Fruit fly (Drosophila melanogaster): Measurements from ENCODE around the gene Tmtc1.

Tmtc1 gene

dm6 chr2L:2765659-2766373, 88.3 kb downstream of the Tmtc1 start, which contains the start of the genes Snx21 and aph-1:
Snx21 (minus strand) TSS chr2L:2765665.
aph-1 (plus strand) TSS chr2L:2766233.
- peak; percentile 91 for TF ChIP-seq Pif1B (GFP tag; optimal IDR thresholded peaks at IDR 0.05)
- 0 out of 2 replicates have a peak, but pooled peaks have one; percentile 48 for TF ChIP-seq CG10348 (GFP tag; IDR thresholded peaks at IDR 0.05)
- TF ChIP-seq CG4496 (GFP tag; IDR thresholded peaks at IDR 0.05): peak; percentile 88
- TF ChIP-seq CG8301 (tag; optimal IDR thresholded peaks at IDR 0.05): peak; percentile 82
- peak; percentile 57 for TF ChIP-seq rn (GFP tag; IDR thresholded peaks at IDR 0.05)
- TF ChIP-seq Snoo (tag; optimal IDR thresholded peaks at IDR 0.05): peak; percentile 87
- peak; percentile 75 for TF ChIP-seq CG34367 (tag; optimal IDR thresholded peaks at IDR 0.05)
- peak; percentile 85 for TF ChIP-seq CG32121 (GFP tag; IDR thresholded peaks at IDR 0.05)
- peak; percentile 87 for TF ChIP-seq CG15710 (tag; optimal IDR thresholded peaks at IDR 0.05)
- TF ChIP-seq CG12605 (GFP tag; IDR thresholded peaks at IDR 0.05): peak; percentile 71
- TF ChIP-seq Ets98B (GFP tag; IDR thresholded peaks at IDR 0.05): peak; percentile 86
- peak; percentile 90 for TF ChIP-seq fd96Ca (GFP tag; IDR thresholded peaks at IDR 0.05)
- peak; percentile 45 for TF ChIP-seq gl (tag; optimal IDR thresholded peaks at IDR 0.05)
- TF ChIP-seq CG9948 (tag; optimal IDR thresholded peaks at IDR 0.05): peak; percentile 86
- no peak for TF ChIP-seq CG13204 (GFP tag; optimal IDR thresholded peaks at IDR 0.05)
- peak; percentile 10 for TF ChIP-seq EcR (GFP tag; optimal IDR thresholded peaks at IDR 0.05)
- TF ChIP-seq CG14655 (GFP tag; optimal IDR thresholded peaks at IDR 0.05): peak; percentile 87
- TF ChIP-seq Pif1A (GFP tag; optimal IDR thresholded peaks at IDR 0.05): peak; percentile 80
- peak; percentile 85 for TF ChIP-seq CG17806 (tag; optimal IDR thresholded peaks at IDR 0.05)
- peak; percentile 91 for TF ChIP-seq CG8159 (tag; optimal IDR thresholded peaks at IDR 0.05)
- TF ChIP-seq D1 (tag; optimal IDR thresholded peaks at IDR 0.05): no peak

- TF ChIP-seq D1 (tag; optimal IDR thresholded peaks at IDR 0.05): no peak
- TF ChIP-seq CG32121 (GFP tag; IDR thresholded peaks at IDR 0.05): no peak
- TF ChIP-seq fd96Ca (GFP tag; IDR thresholded peaks at IDR 0.05): peak; percentile 46; the same call in 1 of the 3 replicates
- no peak for TF ChIP-seq CG8159 (tag; optimal IDR thresholded peaks at IDR 0.05)
Measured at dm6 chr2L:2767627-2768026, 90.1 kb downstream of the Tmtc1 start, which contains the start of the genes Taf10b and Taf10. Taf10b (minus strand) TSS chr2L:2767845. Taf10 (plus strand) TSS chr2L:2767890.

Data from whole organism, pupa.